Fruit fly (Drosophila melanogaster) whole organism, adult: ENCODE results near the gene CG17258.
A peak's percentile ranks its signal among the peaks of the same experiment; 100 is the strongest.

Source experiments
- CG12768 ChIP-seq: fragments of 200-800 bp; sonication (Bioruptor generic); optimal IDR thresholded peaks from 2 replicates; lab custom pipeline; 2017; ENCODE audit warnings: missing biosample characterization, missing genetic modification characterization, mild to moderate bottlenecking, moderate library complexity, missing genetic modification reagents
- bab1 ChIP-seq: fragments of 200-800 bp; sonication (Bioruptor generic); optimal IDR thresholded peaks from 3 replicates; lab custom pipeline; 2019; ENCODE audit warnings: missing biosample characterization, mild to moderate bottlenecking, missing genetic modification characterization, moderate library complexity

DNA sequence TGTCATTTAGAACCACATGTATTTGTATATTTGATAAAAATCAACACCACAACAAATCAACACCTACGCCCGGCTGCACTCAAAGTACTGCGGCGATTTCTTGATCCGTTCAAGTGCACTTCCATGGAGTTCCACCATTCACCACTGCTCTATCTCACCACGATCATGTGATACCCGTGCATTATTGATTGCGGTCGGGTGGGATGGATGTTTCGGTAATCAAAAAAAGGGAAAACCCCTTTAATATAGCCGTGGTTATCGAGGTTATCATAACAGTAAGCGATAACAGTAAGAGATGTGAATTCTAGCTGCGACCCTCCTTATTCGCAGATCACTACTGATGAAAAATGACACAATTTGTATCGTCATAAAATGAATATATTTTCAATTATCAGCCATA is 16.9 kb downstream of the CG17258 start, which contains the start of the genes CG17224 and CG17264:
- no peak for TF ChIP-seq CG12768
- TF ChIP-seq bab1 (GFP tag; lab: Kevin White, UChicago), result peak; percentile 30
